Worm (Caenorhabditis elegans) whole organism, L1 larva: ENCODE data around the gene idpb-3.
A peak's percentile ranks its signal among the peaks of the same experiment; 100 is the strongest.

Source experiments
- efl-3 ChIP-seq: fragments of 200-800 bp; sonication (Bioruptor generic); optimal IDR thresholded peaks from 2 replicates; lab custom pipeline; 2018; ENCODE audit warnings: mild to moderate bottlenecking, missing genetic modification characterization, missing compliant biosample characterization
- egl-27 ChIP-seq, 2 experiments: fragments of 150-350 bp in 1 of 2; sonication (generic microtip); optimal IDR thresholded peaks; 3 replicates each; lab custom pipeline; 2017 to 2018; ENCODE audit warnings: missing biosample characterization in 2 of 2, missing genetic modification characterization in 2 of 2, missing genetic modification reagents in 2 of 2
- fkh-10 ChIP-seq: sonication (generic microtip); optimal IDR thresholded peaks from 2 replicates; lab custom pipeline; 2017; ENCODE audit warnings: missing biosample characterization, missing genetic modification reagents, missing genetic modification characterization
- lin-13 ChIP-seq: fragments of 150-350 bp; optimal IDR thresholded peaks from 2 replicates; lab custom pipeline; 2014; ENCODE audit warnings: missing biosample characterization, missing genetic modification reagents, missing genetic modification characterization
- snpc-4 ChIP-seq: fragments of 150-350 bp; optimal IDR thresholded peaks from 2 replicates; lab custom pipeline; 2014; ENCODE audit warnings: missing biosample characterization, missing genetic modification characterization

DNA sequence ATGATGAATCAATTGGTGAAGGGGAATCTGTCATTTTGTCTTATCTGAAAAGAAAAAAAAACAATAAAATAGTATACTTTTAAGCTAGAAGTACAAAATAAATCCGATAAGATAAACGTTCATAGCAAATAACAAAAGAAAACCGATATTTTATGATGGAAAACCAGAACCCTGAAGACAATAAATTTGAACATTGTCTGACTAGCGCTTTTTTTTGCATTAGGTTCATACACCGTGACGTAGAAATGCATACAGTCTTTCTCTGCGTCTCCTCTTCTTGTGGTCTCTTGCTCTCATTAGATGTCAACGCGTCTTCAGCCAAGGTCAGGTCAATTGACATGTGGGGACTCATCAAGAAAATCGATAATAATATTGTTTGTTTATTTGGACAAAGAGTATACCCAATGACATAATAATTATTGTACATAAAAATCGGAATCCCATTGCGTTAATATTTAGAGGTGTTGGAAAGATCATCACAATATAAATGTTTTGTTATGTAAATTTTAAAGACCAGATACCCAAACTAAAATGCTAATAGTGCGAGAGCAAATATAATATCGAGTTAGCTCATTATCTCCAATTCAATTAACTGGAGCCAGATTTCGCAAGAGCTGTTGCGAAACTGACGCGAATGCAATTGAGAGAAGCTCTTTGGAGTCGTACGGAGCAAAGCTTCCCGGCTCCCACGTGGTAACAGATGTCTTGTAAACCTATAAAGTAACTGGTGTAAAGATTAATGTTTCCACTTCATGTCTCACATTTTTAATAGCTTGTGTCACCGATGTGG, 20.3 kb downstream of the idpb-3 start, which contains the start of gene dsh-2:
- TF ChIP-seq fkh-10, result no peak
- TF ChIP-seq egl-27 (tag; optimal IDR thresholded peaks at IDR 0.05; lab: Kevin White, UChicago), result no peak
- TF ChIP-seq snpc-4 (tag; lab: Kevin White, UChicago), result no peak
- peak; percentile 32 for TF ChIP-seq lin-13 (GFP tag; lab: Kevin White, UChicago)
- no peak for TF ChIP-seq efl-3 (GFP tag; lab: Kevin White, UChicago)
